Worm (Caenorhabditis elegans): ENCODE measurements around the gene chil-27.

ce11 chrII:9466095-9466494, 11.6 kb upstream of the chil-27 start, which contains the start of gene chil-22:
- TF ChIP-seq nhr-11 (tag; optimal IDR thresholded peaks at IDR 0.05): no peak
- no peak for TF ChIP-seq ama-1 (optimal IDR thresholded peaks at IDR 0.05)
- TF ChIP-seq rnt-1 (tag; optimal IDR thresholded peaks at IDR 0.05): no peak
- TF ChIP-seq pax-1 (tag; optimal IDR thresholded peaks at IDR 0.05): no peak
- no peak for TF ChIP-seq ztf-16 (tag; optimal IDR thresholded peaks at IDR 0.05)
- TF ChIP-seq fkh-10 (GFP tag; optimal IDR thresholded peaks at IDR 0.05): no peak
- no peak for TF ChIP-seq elt-4 (tag; optimal IDR thresholded peaks at IDR 0.05)
- no peak for TF ChIP-seq tbx-2 (tag; optimal IDR thresholded peaks at IDR 0.05)
- no peak for TF ChIP-seq ets-4 (tag; optimal IDR thresholded peaks at IDR 0.05)
